Worm (Caenorhabditis elegans) whole organism, L2 larva: ENCODE data around the gene K01H12.4.

Experiments used
- C34F6.9 ChIP-seq: fragments of 150-350 bp; optimal IDR thresholded peaks from 2 replicates; lab custom pipeline; 2014; ENCODE audit warnings: missing biosample characterization, missing genetic modification characterization
- F13H6.1 ChIP-seq: sonication (generic microtip); optimal IDR thresholded peaks from 2 replicates; lab custom pipeline; 2016; ENCODE audit warnings: missing genetic modification characterization, missing compliant biosample characterization
- Y55F3AM.14 ChIP-seq: fragments of 200-800 bp; sonication (Bioruptor generic); optimal IDR thresholded peaks from 2 replicates; lab custom pipeline; 2018; ENCODE audit warnings: mild to moderate bottlenecking, missing genetic modification characterization, missing compliant biosample characterization
- ZK546.5 ChIP-seq: sonication (generic microtip); optimal IDR thresholded peaks from 2 replicates; lab custom pipeline; 2017; ENCODE audit warnings: missing biosample characterization, missing genetic modification characterization
- alr-1 ChIP-seq: fragments of 150-350 bp; optimal IDR thresholded peaks from 2 replicates; lab custom pipeline; 2014; ENCODE audit warnings: missing biosample characterization, missing genetic modification characterization
- blmp-1 ChIP-seq: sonication (generic microtip); optimal IDR thresholded peaks from 2 replicates; lab custom pipeline; 2017; ENCODE audit warnings: missing genetic modification characterization, mild to moderate bottlenecking, missing compliant biosample characterization, antibody characterized with exemption, moderate library complexity; ENCODE audit not compliant: insufficient read depth
- ceh-82 ChIP-seq: fragments of 150-350 bp; optimal IDR thresholded peaks from 2 replicates; lab custom pipeline; 2014; ENCODE audit warnings: missing biosample characterization, missing genetic modification characterization
- crh-2 ChIP-seq: sonication (generic microtip); optimal IDR thresholded peaks from 2 replicates; lab custom pipeline; 2017; ENCODE audit warnings: missing biosample characterization, missing genetic modification characterization
- dmd-4 ChIP-seq: sonication (generic microtip); optimal IDR thresholded peaks from 2 replicates; lab custom pipeline; 2017; ENCODE audit warnings: missing biosample characterization, missing genetic modification characterization
- egl-27 ChIP-seq: sonication (generic microtip); optimal IDR thresholded peaks from 3 replicates; lab custom pipeline; 2017; ENCODE audit warnings: missing biosample characterization, missing genetic modification reagents, missing genetic modification characterization
- elt-1 ChIP-seq: fragments of 150-350 bp; optimal IDR thresholded peaks from 2 replicates; lab custom pipeline; 2014; ENCODE audit warnings: missing biosample characterization, missing genetic modification characterization
- elt-3 ChIP-seq: sonication (generic microtip); optimal IDR thresholded peaks from 2 replicates; lab custom pipeline; 2017; ENCODE audit warnings: missing biosample characterization, missing genetic modification characterization
- fos-1 ChIP-seq: fragments of 150-350 bp; optimal IDR thresholded peaks from 2 replicates; lab custom pipeline; 2014; ENCODE audit warnings: missing biosample characterization, missing genetic modification characterization
- lin-11 ChIP-seq: fragments of 150-350 bp; sonication (generic microtip); optimal IDR thresholded peaks from 2 replicates; lab custom pipeline; 2014; ENCODE audit warnings: missing biosample characterization, missing genetic modification characterization, inconsistent platforms, mixed read lengths
- lin-39 ChIP-seq: fragments of 150-350 bp; optimal IDR thresholded peaks from 2 replicates; lab custom pipeline; 2014; ENCODE audit warnings: missing biosample characterization, missing genetic modification reagents, missing genetic modification characterization
- lsy-2 ChIP-seq, 2 experiments: fragments of 150-350 bp in 1 of 2; sonication (generic microtip) in 1 of 2; optimal IDR thresholded peaks; 2 replicates each; lab custom pipeline; 2014 to 2017; ENCODE audit warnings: missing biosample characterization in 2 of 2, missing genetic modification characterization in 2 of 2
- mab-5 ChIP-seq: fragments of 150-350 bp; optimal IDR thresholded peaks from 2 replicates; lab custom pipeline; 2014; ENCODE audit warnings: missing biosample characterization, missing genetic modification characterization
- mbf-1 ChIP-seq: sonication (generic microtip); optimal IDR thresholded peaks from 2 replicates; lab custom pipeline; 2017; ENCODE audit warnings: missing biosample characterization, missing genetic modification characterization
- mdl-1 ChIP-seq, 2 experiments: fragments of 150-350 bp in 1 of 2; sonication (generic microtip) in 1 of 2; optimal IDR thresholded peaks; 2 replicates each; lab custom pipeline; 2017; ENCODE audit warnings: missing biosample characterization in 2 of 2, missing genetic modification characterization in 2 of 2
- nhr-10 ChIP-seq: sonication (generic microtip); optimal IDR thresholded peaks from 2 replicates; lab custom pipeline; 2017; ENCODE audit warnings: missing biosample characterization, missing genetic modification characterization
- nhr-12 ChIP-seq: fragments of 150-350 bp; optimal IDR thresholded peaks from 2 replicates; lab custom pipeline; 2014; ENCODE audit warnings: missing biosample characterization, missing genetic modification characterization
- nhr-129 ChIP-seq: fragments of 150-350 bp; optimal IDR thresholded peaks from 2 replicates; lab custom pipeline; 2014; ENCODE audit warnings: missing biosample characterization, missing genetic modification characterization
- nhr-21 ChIP-seq: fragments of 150-350 bp; optimal IDR thresholded peaks from 2 replicates; lab custom pipeline; 2014; ENCODE audit warnings: missing biosample characterization, missing genetic modification characterization
- nhr-23 ChIP-seq: fragments of 150-350 bp; optimal IDR thresholded peaks from 2 replicates; lab custom pipeline; 2014; ENCODE audit warnings: missing biosample characterization, missing genetic modification reagents, missing genetic modification characterization
- nhr-25 ChIP-seq: fragments of 150-350 bp; sonication (generic microtip); optimal IDR thresholded peaks from 3 replicates; lab custom pipeline; 2014; ENCODE audit warnings: missing biosample characterization, missing genetic modification characterization
- nhr-6 ChIP-seq: fragments of 150-350 bp; optimal IDR thresholded peaks from 2 replicates; lab custom pipeline; 2014; ENCODE audit warnings: missing biosample characterization, missing genetic modification characterization
- sem-4 ChIP-seq: fragments of 150-350 bp; optimal IDR thresholded peaks from 2 replicates; lab custom pipeline; 2014; ENCODE audit warnings: missing biosample characterization, missing genetic modification reagents, missing genetic modification characterization
- skn-1 ChIP-seq: sonication (generic microtip); optimal IDR thresholded peaks from 2 replicates; lab custom pipeline; 2017; ENCODE audit warnings: missing biosample characterization, missing genetic modification characterization
- sma-9 ChIP-seq, 2 experiments: fragments of 150-350 bp in 1 of 2; sonication (generic microtip) in 1 of 2; optimal IDR thresholded peaks; 2 replicates each; lab custom pipeline; 2014 to 2016; ENCODE audit warnings: missing genetic modification characterization in 2 of 2, mild to moderate bottlenecking in 1 of 2, missing biosample characterization in 1 of 2, missing compliant biosample characterization in 1 of 2, missing genetic modification reagents in 1 of 2, moderate library complexity in 1 of 2
- snpc-4 ChIP-seq: fragments of 150-350 bp; optimal IDR thresholded peaks from 2 replicates; lab custom pipeline; 2014; ENCODE audit warnings: missing biosample characterization, missing genetic modification characterization
- unc-55 ChIP-seq: fragments of 150-350 bp; sonication (generic microtip); optimal IDR thresholded peaks from 3 replicates; lab custom pipeline; 2014; ENCODE audit warnings: missing biosample characterization, missing genetic modification reagents, missing genetic modification characterization
- unc-62 ChIP-seq: fragments of 150-350 bp; optimal IDR thresholded peaks from 2 replicates; lab custom pipeline; 2014; ENCODE audit warnings: missing biosample characterization, missing genetic modification reagents, missing genetic modification characterization
- zag-1 ChIP-seq: fragments of 150-350 bp; optimal IDR thresholded peaks from 2 replicates; lab custom pipeline; 2014; ENCODE audit warnings: missing biosample characterization, missing genetic modification characterization
- ztf-1 ChIP-seq: fragments of 200-800 bp; sonication (Bioruptor generic); conservative IDR thresholded peaks from 2 replicates; pipeline ENCODE4 v1.3.6; 2022; ENCODE audit warnings: missing genetic modification characterization, missing compliant biosample characterization
- ztf-4 ChIP-seq: fragments of 150-350 bp; optimal IDR thresholded peaks from 2 replicates; lab custom pipeline; 2014; ENCODE audit warnings: missing biosample characterization, missing genetic modification characterization

Gene K01H12.4

DNA sequence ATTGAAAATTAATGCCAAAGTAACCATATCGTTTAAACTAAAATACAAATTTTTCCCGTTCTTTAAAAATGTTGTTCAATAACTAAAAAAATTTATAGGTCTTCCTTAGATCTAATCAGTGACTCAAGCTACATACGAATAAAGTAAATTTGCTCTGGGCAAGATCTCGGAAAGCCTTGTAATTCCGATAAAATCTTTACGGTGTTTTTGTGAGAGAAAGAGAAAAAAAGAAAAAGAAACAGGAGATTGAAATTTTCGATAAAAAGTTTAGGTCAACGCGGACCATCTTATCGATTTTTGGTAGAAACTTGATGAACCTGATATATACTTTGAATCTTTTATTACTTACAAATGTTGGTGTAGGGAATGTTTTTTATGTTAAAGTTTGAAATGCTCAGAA lies 10.3 kb downstream of the K01H12.4 start:
- TF ChIP-seq elt-1 (tag; lab: Kevin White, UChicago) (peak; percentile 55), sma-9 (GFP tag; optimal IDR thresholded peaks at IDR 0.05; lab: Kevin White, UChicago) (peak; percentile 64), sma-9 (tag; optimal IDR thresholded peaks at IDR 0.05; lab: Kevin White, UChicago) (no peak), elt-3 (no peak), nhr-25 (tag; lab: Kevin White, UChicago) (peak; percentile 41)

DNA sequence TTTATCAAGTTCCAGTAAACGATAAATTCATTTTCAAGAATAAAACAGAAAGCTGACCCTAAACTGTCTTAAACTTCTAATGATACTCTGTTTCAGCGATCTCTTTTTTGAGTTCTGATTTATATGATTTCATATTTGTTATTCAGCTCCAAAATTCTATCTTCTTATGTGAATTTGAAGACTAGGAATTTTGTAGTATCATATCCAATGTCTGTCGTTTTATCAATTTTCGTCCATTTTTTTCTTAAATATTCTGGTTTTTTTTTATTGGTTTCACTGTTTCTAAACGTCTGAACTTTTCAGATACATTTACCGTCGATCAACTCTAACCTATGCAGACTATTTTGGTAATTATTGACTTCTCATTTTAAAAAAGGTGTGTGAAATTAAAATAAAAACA lies 12.1 kb downstream of the K01H12.4 start, which contains the start of the genes nhr-138 and C28D4.18:
TSS of gene nhr-138 (plus strand) at position 304 of the 400 bp plus-strand sequence.
TSS of gene C28D4.18 (plus strand) at position 333 of the 400 bp plus-strand sequence.
- TF ChIP-seq nhr-12 (tag; lab: Kevin White, UChicago) = no peak
- no peak for TF ChIP-seq lin-11 (tag; lab: Kevin White, UChicago)
- TF ChIP-seq lsy-2 (tag; optimal IDR thresholded peaks at IDR 0.05; lab: Kevin White, UChicago) = no peak
- TF ChIP-seq crh-2 = no peak
- no peak for TF ChIP-seq ceh-82
- no peak for TF ChIP-seq F13H6.1 (tag; lab: Kevin White, UChicago)
- no peak for TF ChIP-seq nhr-23
- TF ChIP-seq zag-1 (tag; lab: Kevin White, UChicago) = no peak
- no peak for TF ChIP-seq sma-9 (GFP tag; optimal IDR thresholded peaks at IDR 0.05; lab: Kevin White, UChicago)
- no peak for TF ChIP-seq sma-9 (tag; optimal IDR thresholded peaks at IDR 0.05; lab: Kevin White, UChicago)
- no peak for TF ChIP-seq Y55F3AM.14
- TF ChIP-seq blmp-1 (tag; lab: Kevin White, UChicago) = no peak

DNA sequence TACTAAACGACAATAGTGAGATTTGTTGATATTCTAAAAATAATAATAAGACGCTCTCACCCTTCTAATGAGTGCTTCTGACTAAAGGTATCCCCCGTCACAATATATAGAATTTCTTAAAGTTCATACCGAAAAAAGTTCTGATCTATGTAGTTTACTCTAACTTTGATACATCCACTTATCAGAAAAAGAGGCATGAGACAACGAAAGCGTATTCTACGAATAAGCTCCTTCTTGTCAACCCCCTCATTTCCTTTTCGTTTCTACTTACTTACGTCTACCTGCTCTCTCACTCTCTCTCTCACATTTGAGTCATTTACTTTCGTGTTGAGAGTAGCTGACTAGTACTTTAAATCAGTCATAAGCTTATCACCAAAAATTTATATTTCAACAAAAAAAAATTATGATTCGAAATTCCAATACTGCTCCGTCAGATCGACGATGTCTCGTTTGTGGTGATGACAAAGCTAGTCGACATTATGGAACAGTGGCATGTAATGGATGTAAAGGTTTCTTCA lies 12.6 kb downstream of the K01H12.4 start:
- TF ChIP-seq nhr-10 (tag; lab: Kevin White, UChicago) (no peak), mdl-1 (tag; optimal IDR thresholded peaks at IDR 0.05; lab: Kevin White, UChicago) (no peak), sma-9 (GFP tag; optimal IDR thresholded peaks at IDR 0.05; lab: Kevin White, UChicago) (peak; percentile 4), sma-9 (tag; optimal IDR thresholded peaks at IDR 0.05; lab: Kevin White, UChicago) (no peak), skn-1 (tag; lab: Kevin White, UChicago) (no peak), mab-5 (tag; lab: Kevin White, UChicago) (no peak), lsy-2 (tag; optimal IDR thresholded peaks at IDR 0.05; lab: Kevin White, UChicago) (peak in 1 of 2 experiments; percentile 29), nhr-23 (no peak), ztf-1 (GFP tag; lab: Robert Waterston, UW) (no peak), nhr-21 (tag; lab: Kevin White, UChicago) (peak; percentile 47)

DNA sequence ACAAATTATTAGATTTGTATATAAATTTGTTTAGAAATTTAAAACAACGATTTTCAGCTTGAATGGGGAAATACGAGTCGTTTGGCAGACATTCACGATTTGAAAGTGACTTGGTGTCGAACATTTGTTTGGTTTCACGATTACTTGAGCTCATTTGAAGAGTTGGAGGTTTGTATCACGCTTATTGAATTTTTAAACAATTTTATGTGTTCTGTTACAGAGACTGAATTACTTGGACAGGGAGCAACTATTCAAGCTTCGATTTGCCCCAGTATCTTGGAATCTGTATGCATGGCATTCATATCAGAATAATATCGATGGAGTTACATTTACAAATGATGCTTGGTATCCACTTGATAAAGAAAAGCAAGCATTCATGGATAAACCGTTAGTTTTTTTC lies 14.3 kb downstream of the K01H12.4 start:
- TF ChIP-seq mab-5 (tag; lab: Kevin White, UChicago) (no peak), nhr-6 (no peak), nhr-23 (no peak), elt-3 (no peak), C34F6.9 (tag; lab: Kevin White, UChicago) (no peak), dmd-4 (no peak), nhr-129 (tag; lab: Kevin White, UChicago) (no peak), mbf-1 (tag; lab: Kevin White, UChicago) (no peak)

DNA sequence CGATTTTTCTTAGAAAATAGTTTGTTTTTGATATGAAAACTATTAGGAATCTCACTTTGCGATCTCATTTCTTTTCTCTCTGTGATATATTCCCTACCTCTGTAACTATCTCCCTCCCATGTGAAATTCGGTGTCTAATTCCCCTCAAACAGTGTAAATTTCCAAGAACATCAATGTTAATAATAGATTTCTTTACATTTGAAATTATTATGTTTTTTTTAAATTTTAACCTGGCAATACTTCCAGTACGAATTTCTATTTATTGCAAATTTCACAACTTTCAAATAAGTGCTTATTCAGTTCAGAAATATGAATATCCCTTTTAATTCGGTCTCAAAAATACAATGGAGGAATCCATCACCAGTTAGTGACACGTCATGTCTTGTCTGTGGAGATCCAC lies 15.5 kb downstream of the K01H12.4 start, which contains the start of gene nhr-100:
TSS of gene nhr-100 (plus strand) at position 301 of the 400 bp plus-strand sequence.
- TF ChIP-seq skn-1 (tag; lab: Kevin White, UChicago) (no peak), alr-1 (tag; lab: Kevin White, UChicago) (no peak), lin-39 (tag; lab: Kevin White, UChicago) (no peak), snpc-4 (tag; lab: Kevin White, UChicago) (no peak), egl-27 (tag; lab: Kevin White, UChicago) (no peak), fos-1 (tag; lab: Kevin White, UChicago) (no peak), Y55F3AM.14 (no peak), sma-9 (GFP tag; optimal IDR thresholded peaks at IDR 0.05; lab: Kevin White, UChicago) (no peak), sma-9 (tag; optimal IDR thresholded peaks at IDR 0.05; lab: Kevin White, UChicago) (no peak), ztf-4 (tag; lab: Kevin White, UChicago) (no peak), unc-62 (GFP tag; lab: Kevin White, UChicago) (no peak), mdl-1 (tag; optimal IDR thresholded peaks at IDR 0.05; lab: Kevin White, UChicago) (no peak), nhr-23 (no peak), sem-4 (tag; lab: Kevin White, UChicago) (no peak), blmp-1 (tag; lab: Kevin White, UChicago) (no peak), mbf-1 (tag; lab: Kevin White, UChicago) (no peak), lsy-2 (tag; optimal IDR thresholded peaks at IDR 0.05; lab: Kevin White, UChicago) (no peak), nhr-25 (tag; lab: Kevin White, UChicago) (no peak), elt-3 (no peak), unc-55 (GFP tag; lab: Kevin White, UChicago) (no peak), ZK546.5 (no peak)
